Fruit fly (Drosophila melanogaster) whole organism, embryonic: ENCODE data around the gene CG42758.

Experiments used
- Aef1 ChIP-seq: fragments of 200-800 bp; sonication (Bioruptor generic); IDR thresholded peaks from 3 replicates; pipeline ENCODE4 v1.3.6; 2022; ENCODE audit warnings: missing biosample characterization, missing genetic modification characterization
- CG10209 ChIP-seq: fragments of 200-800 bp; sonication (Bioruptor generic); optimal IDR thresholded peaks from 3 replicates; lab custom pipeline; 2017; ENCODE audit warnings: missing biosample characterization, mild to moderate bottlenecking, missing genetic modification characterization, missing genetic modification reagents
- CG10543 ChIP-seq: fragments of 200-800 bp; sonication (Bioruptor generic); optimal IDR thresholded peaks from 3 replicates; lab custom pipeline; 2017; ENCODE audit warnings: missing biosample characterization, mild to moderate bottlenecking, missing genetic modification characterization, moderate library complexity
- CG13123 ChIP-seq: fragments of 200-800 bp; sonication (Bioruptor generic); optimal IDR thresholded peaks from 2 replicates; lab custom pipeline; 2016; ENCODE audit warnings: missing biosample characterization, missing genetic modification characterization
- CG13296 ChIP-seq: fragments of 200-800 bp; sonication (Bioruptor generic); optimal IDR thresholded peaks from 3 replicates; lab custom pipeline; 2018; ENCODE audit warnings: missing biosample characterization, mild to moderate bottlenecking, missing genetic modification characterization
- CG1602 ChIP-seq: fragments of 200-800 bp; sonication (Bioruptor generic); optimal IDR thresholded peaks from 3 replicates; lab custom pipeline; 2016; ENCODE audit warnings: missing biosample characterization, missing genetic modification characterization
- CG17385 ChIP-seq: fragments of 200-800 bp; sonication (Bioruptor generic); optimal IDR thresholded peaks from 3 replicates; lab custom pipeline; 2018; ENCODE audit warnings: missing biosample characterization, mild to moderate bottlenecking, missing genetic modification characterization
- CG2120 ChIP-seq: fragments of 200-800 bp; sonication (Bioruptor generic); optimal IDR thresholded peaks from 3 replicates; lab custom pipeline; 2016; ENCODE audit warnings: missing biosample characterization, missing genetic modification characterization
- CG2712 ChIP-seq: fragments of 200-800 bp; optimal IDR thresholded peaks from 3 replicates; lab custom pipeline; 2019; ENCODE audit warnings: missing biosample characterization, mild to moderate bottlenecking, missing genetic modification characterization, moderate library complexity
- CG30403 ChIP-seq: fragments of 200-800 bp; sonication (Bioruptor generic); optimal IDR thresholded peaks from 3 replicates; lab custom pipeline; 2016; ENCODE audit warnings: missing biosample characterization, missing genetic modification characterization
- CG3065 ChIP-seq: fragments of 200-800 bp; sonication (Bioruptor generic); optimal IDR thresholded peaks from 2 replicates; lab custom pipeline; 2016; ENCODE audit warnings: missing biosample characterization, missing genetic modification characterization
- CG31441 ChIP-seq: fragments of 200-800 bp; sonication (Bioruptor generic); IDR thresholded peaks from 2 replicates; pipeline ENCODE4 v1.3.6; 2022; ENCODE audit warnings: missing biosample characterization, missing genetic modification characterization
- CG3281 ChIP-seq: fragments of 200-800 bp; sonication (Bioruptor generic); optimal IDR thresholded peaks from 3 replicates; lab custom pipeline; 2017; ENCODE audit warnings: missing biosample characterization, mild to moderate bottlenecking, missing genetic modification characterization
- CG4424 ChIP-seq: fragments of 200-800 bp; sonication (Bioruptor generic); optimal IDR thresholded peaks from 3 replicates; lab custom pipeline; 2016; ENCODE audit warnings: missing biosample characterization, missing genetic modification characterization
- CG6854 ChIP-seq: fragments of 200-800 bp; sonication (Bioruptor generic); optimal IDR thresholded peaks from 3 replicates; lab custom pipeline; 2017; ENCODE audit warnings: missing biosample characterization, mild to moderate bottlenecking, missing genetic modification characterization
- CG7556 ChIP-seq: fragments of 200-800 bp; sonication (Bioruptor generic); optimal IDR thresholded peaks from 2 replicates; lab custom pipeline; 2017; ENCODE audit warnings: missing biosample characterization, mild to moderate bottlenecking, missing genetic modification characterization
- CG7745 ChIP-seq: fragments of 200-800 bp; sonication (Bioruptor generic); optimal IDR thresholded peaks from 2 replicates; lab custom pipeline; 2018; ENCODE audit warnings: missing biosample characterization, mild to moderate bottlenecking, missing genetic modification characterization, moderate library complexity
- CG7839 ChIP-seq: fragments of 200-800 bp; sonication (Bioruptor generic); optimal IDR thresholded peaks from 3 replicates; lab custom pipeline; 2018; ENCODE audit warnings: missing biosample characterization, mild to moderate bottlenecking, missing genetic modification characterization, moderate library complexity
- CG8290 ChIP-seq, 3 experiments: fragments of 200-800 bp; sonication (Bioruptor generic); optimal IDR thresholded peaks; 2 replicates each; lab custom pipeline; 2016 to 2019; ENCODE audit warnings: missing biosample characterization in 3 of 3, missing genetic modification characterization in 3 of 3, mild to moderate bottlenecking in 2 of 3, moderate library complexity in 1 of 3
- Chrac-16 ChIP-seq: fragments of 200-800 bp; sonication (Bioruptor generic); optimal IDR thresholded peaks from 3 replicates; lab custom pipeline; 2016; ENCODE audit warnings: missing biosample characterization, missing genetic modification characterization
- CoRest ChIP-seq: fragments of 200-800 bp; sonication (Bioruptor generic); optimal IDR thresholded peaks from 3 replicates; lab custom pipeline; 2018; ENCODE audit warnings: missing biosample characterization, mild to moderate bottlenecking, missing genetic modification characterization, moderate library complexity
- Ets65A ChIP-seq: fragments of 200-800 bp; sonication (Bioruptor generic); peaks from one replicate; lab custom pipeline; 2016; ENCODE audit warnings: missing biosample characterization, missing genetic modification characterization
- H15 ChIP-seq: fragments of 200-800 bp; sonication (Bioruptor generic); IDR thresholded peaks from 3 replicates; pipeline ENCODE4 v1.3.6; 2022; ENCODE audit warnings: missing biosample characterization, missing genetic modification characterization
- HLHmδ ChIP-seq: fragments of 200-800 bp; sonication (Bioruptor generic); optimal IDR thresholded peaks from 2 replicates; lab custom pipeline; 2018; ENCODE audit warnings: missing biosample characterization, mild to moderate bottlenecking, missing genetic modification characterization, moderate library complexity
- Hr51 ChIP-seq, 2 experiments: fragments of 200-800 bp; sonication (Bioruptor generic); optimal IDR thresholded peaks; 2 replicates in 1 of 2; 3 replicates in 1 of 2; lab custom pipeline; 2016 to 2018; ENCODE audit warnings: missing biosample characterization in 2 of 2, missing genetic modification characterization in 2 of 2, mild to moderate bottlenecking in 1 of 2, moderate library complexity in 1 of 2
- MESR4 ChIP-seq: fragments of 200-800 bp; sonication (Bioruptor generic); optimal IDR thresholded peaks from 2 replicates; lab custom pipeline; 2018; ENCODE audit warnings: missing biosample characterization, mild to moderate bottlenecking, missing genetic modification characterization, moderate library complexity
- MTF-1 ChIP-seq: fragments of 200-800 bp; sonication (Bioruptor generic); optimal IDR thresholded peaks from 2 replicates; lab custom pipeline; 2018; ENCODE audit warnings: missing biosample characterization, mild to moderate bottlenecking, missing genetic modification characterization, borderline replicate concordance
- Med ChIP-seq: fragments of 200-800 bp; sonication (Bioruptor generic); peaks from one replicate; lab custom pipeline; 2016; ENCODE audit warnings: missing biosample characterization, missing genetic modification characterization, mild to moderate bottlenecking, inconsistent platforms, moderate library complexity
- Pdp1 ChIP-seq, 2 experiments: fragments of 200-800 bp; sonication (Bioruptor generic); optimal IDR thresholded peaks; 3 replicates each; lab custom pipeline; 2016; ENCODE audit warnings: missing biosample characterization in 2 of 2, missing genetic modification characterization in 2 of 2, mild to moderate bottlenecking in 1 of 2, moderate library complexity in 1 of 2
- Usf ChIP-seq: fragments of 200-800 bp; sonication (Bioruptor generic); optimal IDR thresholded peaks from 2 replicates; lab custom pipeline; 2017; ENCODE audit warnings: missing genotype, missing biosample characterization, missing genetic modification characterization
- Vsx1 ChIP-seq: fragments of 200-800 bp; sonication (Bioruptor generic); optimal IDR thresholded peaks from 2 replicates; lab custom pipeline; 2017; ENCODE audit warnings: missing biosample characterization, mild to moderate bottlenecking, missing genetic modification characterization, missing genetic modification reagents
- az2 ChIP-seq: fragments of 200-800 bp; sonication (Bioruptor generic); optimal IDR thresholded peaks from 3 replicates; lab custom pipeline; 2016; ENCODE audit warnings: missing biosample characterization, missing genetic modification characterization
- bcd ChIP-seq: fragments of 200-800 bp; sonication (Bioruptor generic); optimal IDR thresholded peaks from 2 replicates; lab custom pipeline; 2017; ENCODE audit warnings: missing biosample characterization, mild to moderate bottlenecking, missing genetic modification characterization
- chinmo ChIP-seq: fragments of 200-800 bp; sonication (Bioruptor generic); IDR thresholded peaks from 4 replicates; pipeline ENCODE4 v1.3.6; 2022; ENCODE audit warnings: missing biosample characterization, missing genetic modification characterization; ENCODE audit not compliant: partially characterized antibody
- crp ChIP-seq, 2 experiments: fragments of 200-800 bp; sonication (Bioruptor generic); optimal IDR thresholded peaks; 2 replicates in 1 of 2; 3 replicates in 1 of 2; lab custom pipeline; 2017; ENCODE audit warnings: missing biosample characterization in 2 of 2, missing genetic modification characterization in 2 of 2, mild to moderate bottlenecking in 1 of 2, moderate library complexity in 1 of 2
- danr ChIP-seq: fragments of 200-800 bp; sonication (Bioruptor generic); IDR thresholded peaks from 2 replicates; pipeline ENCODE4 v1.3.6; 2022; ENCODE audit warnings: missing biosample characterization, missing genetic modification characterization
- dysf ChIP-seq: fragments of 200-800 bp; sonication (Bioruptor generic); IDR thresholded peaks from 3 replicates; pipeline ENCODE4 v1.3.6; 2022; ENCODE audit warnings: missing biosample characterization, missing genetic modification characterization
- en ChIP-seq: fragments of 200-800 bp; sonication (Bioruptor generic); optimal IDR thresholded peaks from 2 replicates; lab custom pipeline; 2016; ENCODE audit warnings: missing biosample characterization, missing genetic modification characterization
- grn ChIP-seq: fragments of 200-800 bp; sonication (Bioruptor generic); optimal IDR thresholded peaks from 3 replicates; lab custom pipeline; 2017; ENCODE audit warnings: missing biosample characterization, missing genetic modification characterization
- mirr ChIP-seq: fragments of 200-800 bp; sonication (Bioruptor generic); optimal IDR thresholded peaks from 3 replicates; lab custom pipeline; 2018; ENCODE audit warnings: missing biosample characterization, mild to moderate bottlenecking, missing genetic modification characterization
- odd ChIP-seq: fragments of 200-800 bp; sonication (Bioruptor generic); optimal IDR thresholded peaks from 2 replicates; lab custom pipeline; 2017; ENCODE audit warnings: missing biosample characterization, mild to moderate bottlenecking, missing genetic modification characterization
- onecut ChIP-seq: fragments of 200-800 bp; sonication (Bioruptor generic); IDR thresholded peaks from 2 replicates; pipeline ENCODE4 v1.3.6; 2022; ENCODE audit warnings: missing biosample characterization, missing genetic modification characterization
- pan ChIP-seq, 4 experiments: fragments of >200 bp in 3 of 4; fragments of 200-800 bp in 1 of 4; sonication (Bioruptor generic) in 1 of 4; optimal IDR thresholded peaks in 3 of 4; IDR thresholded peaks in 1 of 4; 2 replicates each; pipeline versions ENCODE4 v1.3.6 to Lab custom; 2017 to 2022; ENCODE audit warnings: missing biosample characterization in 2 of 4, missing genetic modification characterization in 2 of 4, mixed read lengths in 1 of 4
- rib ChIP-seq: fragments of 200-800 bp; sonication (Bioruptor generic); IDR thresholded peaks from 2 replicates; pipeline ENCODE4 v1.3.6; 2022; ENCODE audit warnings: missing biosample characterization, missing genetic modification characterization
- tio ChIP-seq: fragments of 200-800 bp; sonication (Bioruptor generic); optimal IDR thresholded peaks from 2 replicates; lab custom pipeline; 2017; ENCODE audit warnings: missing biosample characterization, missing genetic modification characterization, inconsistent platforms
- wek ChIP-seq: fragments of 200-800 bp; sonication (Bioruptor generic); optimal IDR thresholded peaks from 3 replicates; lab custom pipeline; 2018; ENCODE audit warnings: missing biosample characterization, mild to moderate bottlenecking, missing genetic modification characterization, moderate library complexity

CG42758 gene

DNA sequence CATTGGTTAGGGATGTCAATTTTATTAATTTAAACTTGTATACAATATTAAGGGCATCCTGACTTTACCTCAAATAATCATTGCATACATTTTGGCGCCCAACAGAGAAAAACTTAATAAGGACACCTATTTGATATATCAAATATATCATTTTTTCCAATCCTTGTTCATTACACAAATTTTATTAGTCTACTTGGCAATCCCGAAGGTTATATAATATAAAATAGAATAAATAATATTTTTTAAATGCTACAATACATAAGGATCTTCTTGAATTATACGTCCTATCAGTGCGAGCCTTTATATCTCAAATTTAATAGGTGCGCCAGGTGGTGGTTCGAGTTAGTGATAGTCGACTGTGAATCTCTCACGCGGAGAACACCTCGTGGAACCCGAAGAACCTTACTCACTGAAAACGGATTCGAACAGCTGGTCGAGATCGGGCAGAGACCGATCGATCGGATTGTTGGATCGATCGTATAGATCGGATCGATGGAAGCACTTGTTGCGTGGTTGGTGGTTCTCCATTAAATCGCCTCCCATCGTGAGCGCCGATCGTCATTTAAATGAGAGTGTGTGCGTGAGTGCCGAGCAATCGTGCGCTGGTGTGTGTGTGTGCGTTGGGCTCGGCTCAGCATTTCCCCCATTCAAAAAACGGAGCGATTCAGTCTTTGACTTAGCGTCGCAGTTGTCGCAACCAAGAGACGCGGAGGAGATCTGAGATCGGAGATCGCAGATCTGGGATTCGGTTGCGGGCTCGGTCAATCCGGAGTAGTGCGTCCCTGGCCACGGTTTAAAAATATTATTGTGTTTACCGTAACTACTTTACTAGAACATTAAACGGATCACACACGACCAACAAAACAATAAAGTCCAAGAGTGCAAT is 46.8 kb downstream of the CG42758 start, which contains the start of gene shd (continued):
- peak; percentile 39 for TF ChIP-seq Ets65A (GFP tag; lab: Kevin White, UChicago)
- peak; percentile 16 for TF ChIP-seq CG10543 (GFP tag; lab: Kevin White, UChicago)
- no peak for TF ChIP-seq az2 (GFP tag; lab: Kevin White, UChicago)
- TF ChIP-seq CoRest = peak; percentile 70
- peak; percentile 40 for TF ChIP-seq CG2120 (GFP tag; lab: Kevin White, UChicago)
- no peak for TF ChIP-seq CG6854 (GFP tag; lab: Kevin White, UChicago)
- TF ChIP-seq dysf (GFP tag; lab: Robert Waterston, UW) = 0 out of 3 replicates have a peak, but pooled peaks have one; percentile 25
- no peak for TF ChIP-seq MTF-1 (GFP tag; lab: Kevin White, UChicago)
- peak in 1 of 2 experiments; percentile 55 for TF ChIP-seq crp (GFP tag; optimal IDR thresholded peaks at IDR 0.05; lab: Kevin White, UChicago)
- peak; percentile 26 for TF ChIP-seq odd (GFP tag; lab: Kevin White, UChicago)
- peak; percentile 21 for TF ChIP-seq bcd
- TF ChIP-seq Vsx1 (GFP tag; lab: Kevin White, UChicago) = peak; percentile 9
- no peak for TF ChIP-seq CG13123 (GFP tag; lab: Kevin White, UChicago)
- peak; percentile 74 for TF ChIP-seq onecut
- peak; percentile 77; the same call in 1 of the 4 replicates for TF ChIP-seq chinmo (GFP tag; lab: Robert Waterston, UW)
- no peak for TF ChIP-seq danr (GFP tag; lab: Robert Waterston, UW)
- no peak for TF ChIP-seq H15 (GFP tag; lab: Robert Waterston, UW)
- TF ChIP-seq CG30403 (GFP tag; lab: Kevin White, UChicago) = peak; percentile 45
- TF ChIP-seq CG13296 (GFP tag; lab: Kevin White, UChicago) = no peak
- TF ChIP-seq grn = peak; percentile 61
- no peak for TF ChIP-seq en (GFP tag; lab: Kevin White, UChicago)
- TF ChIP-seq Aef1 = 0 out of 3 replicates have a peak, but pooled peaks have one; percentile 31
- peak; percentile 34 for TF ChIP-seq CG1602 (GFP tag; lab: Kevin White, UChicago)
- TF ChIP-seq CG31441 (GFP tag; lab: Robert Waterston, UW) = peak; percentile 43; the same call in 1 of the 2 replicates
- TF ChIP-seq CG2712 (tag; lab: Kevin White, UChicago) = peak; percentile 43
- TF ChIP-seq CG3281 = peak; percentile 72
- TF ChIP-seq CG7745 = no peak
- peak; percentile 32 for TF ChIP-seq CG4424 (GFP tag; lab: Kevin White, UChicago)
- TF ChIP-seq CG3065 (GFP tag; lab: Kevin White, UChicago) = no peak
- peak; percentile 80 for TF ChIP-seq Med (GFP tag; lab: Kevin White, UChicago)
- no peak for TF ChIP-seq pan (optimal IDR thresholded peaks at IDR 0.05; lab: Kevin White, UChicago)
- peak in 1 of 2 experiments; percentile 14 for TF ChIP-seq pan (GFP tag; optimal IDR thresholded peaks at IDR 0.05 in 1 of 2, IDR thresholded peaks at IDR 0.05 in 1 of 2)
- peak; percentile 19 for TF ChIP-seq CG17385
- TF ChIP-seq CG8290 (GFP tag; optimal IDR thresholded peaks at IDR 0.05; lab: Kevin White, UChicago) = peak; percentile 7
- TF ChIP-seq CG8290 (tag; optimal IDR thresholded peaks at IDR 0.05; lab: Kevin White, UChicago) = peak; percentile 46 to 84
- no peak for TF ChIP-seq mirr (GFP tag; lab: Kevin White, UChicago)
- TF ChIP-seq tio (GFP tag; lab: Kevin White, UChicago) = peak; percentile 45
- TF ChIP-seq HLHmδ = peak; percentile 6
- no peak for TF ChIP-seq MESR4 (GFP tag; lab: Kevin White, UChicago)
- peak; percentile 61 for TF ChIP-seq CG7839 (tag; lab: Kevin White, UChicago)
- no peak for TF ChIP-seq Chrac-16 (GFP tag; lab: Kevin White, UChicago)
- peak; percentile 62 for TF ChIP-seq Usf (GFP tag; lab: Kevin White, UChicago)
- no peak for TF ChIP-seq rib (GFP tag; lab: Robert Waterston, UW)
- peak; percentile 61 for TF ChIP-seq CG10209
- peak in 1 of 2 experiments; percentile 35 for TF ChIP-seq Hr51 (GFP tag; optimal IDR thresholded peaks at IDR 0.05; lab: Kevin White, UChicago)
- no peak for TF ChIP-seq wek (GFP tag; lab: Kevin White, UChicago)
- peak in 1 of 2 experiments; percentile 59 for TF ChIP-seq Pdp1 (GFP tag; optimal IDR thresholded peaks at IDR 0.05; lab: Kevin White, UChicago)
- TF ChIP-seq CG7556 = peak; percentile 76
